Worm (Caenorhabditis elegans) whole organism, L4 larva: ENCODE measurements around the gene iscu-1.

ENCODE experiments used
- ZK546.5 ChIP-seq, 2 experiments: sonication (generic microtip); optimal IDR thresholded peaks; 2 replicates each; lab custom pipeline; 2017; ENCODE audit warnings: missing biosample characterization in 2 of 2, missing genetic modification characterization in 2 of 2
- pqm-1 ChIP-seq: sonication (generic microtip); optimal IDR thresholded peaks from 2 replicates; lab custom pipeline; 2017; ENCODE audit warnings: missing biosample characterization, missing genetic modification characterization

DNA sequence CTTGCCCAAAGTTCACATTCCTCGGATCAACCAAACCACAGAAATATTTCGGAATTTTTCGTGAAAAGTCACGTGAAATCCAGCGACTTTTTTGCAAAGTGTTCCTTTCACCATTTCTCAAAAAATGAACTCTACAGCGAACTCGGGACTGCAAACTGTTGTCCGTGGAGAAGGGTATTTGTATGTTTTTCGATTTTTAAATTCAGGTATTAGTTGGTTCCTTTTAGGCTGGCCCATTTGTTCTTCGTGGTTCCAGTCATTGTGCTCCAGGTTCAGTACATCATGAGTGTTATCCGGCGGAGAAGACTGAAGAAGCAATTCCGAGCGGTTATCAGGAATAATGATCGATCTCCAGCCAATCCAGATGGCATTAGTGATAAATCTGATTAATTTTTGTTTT, 7.0 kb upstream of the iscu-1 start:
- TF ChIP-seq pqm-1 (tag; lab: Kevin White, UChicago) (no peak), ZK546.5 (tag; optimal IDR thresholded peaks at IDR 0.05; lab: Kevin White, UChicago) (no peak)
